Worm (Caenorhabditis elegans): ENCODE measurements around the gene Y51A2A.16.

Y51A2A.16 gene

ce11 chrV:18290642-18291041, 10.0 kb upstream of the Y51A2A.16 start, which contains the start of gene Y51A2A.4:
Y51A2A.4 (plus strand) TSS chrV:18290942.
- TF ChIP-seq unc-39 (tag; optimal IDR thresholded peaks at IDR 0.05) (no peak), tbx-2 (tag; optimal IDR thresholded peaks at IDR 0.05) (no peak), ama-1 (optimal IDR thresholded peaks at IDR 0.05) (no peak), nhr-77 (tag; optimal IDR thresholded peaks at IDR 0.05) (no peak), ceh-82 (tag; optimal IDR thresholded peaks at IDR 0.05) (no peak), nhr-43 (tag; optimal IDR thresholded peaks at IDR 0.05; ENCODE audit: poor library complexity, severe bottlenecking) (no peak), sea-2 (GFP tag; optimal IDR thresholded peaks at IDR 0.05) (no peak), aly-2 (tag; optimal IDR thresholded peaks at IDR 0.05) (no peak), ceh-9 (tag; optimal IDR thresholded peaks at IDR 0.05) (no peak), mml-1 (tag; optimal IDR thresholded peaks at IDR 0.05) (no peak), nhr-25 (tag; optimal IDR thresholded peaks at IDR 0.05) (no peak), lsy-12 (tag; optimal IDR thresholded peaks at IDR 0.05) (no peak), zag-1 (tag; optimal IDR thresholded peaks at IDR 0.05) (no peak), nhr-76 (tag; optimal IDR thresholded peaks at IDR 0.05) (no peak), egl-5 (tag; optimal IDR thresholded peaks at IDR 0.05) (no peak), fos-1 (tag; optimal IDR thresholded peaks at IDR 0.05) (no peak)

- TF ChIP-seq sea-2 (GFP tag; optimal IDR thresholded peaks at IDR 0.05) (no peak), egl-5 (tag; optimal IDR thresholded peaks at IDR 0.05) (no peak), ztf-11 (tag; optimal IDR thresholded peaks at IDR 0.05) (no peak), lin-39 (tag; optimal IDR thresholded peaks at IDR 0.05) (no peak)
These were observed 1.9 kb upstream of the Y51A2A.16 start, which contains the start of gene clec-247 for ce11 chrV:18282597-18282996. clec-247 (plus strand) TSS chrV:18282897.

ce11 chrV:18270403-18270802, 10.3 kb downstream of the Y51A2A.16 start, which contains the start of gene Y37H2C.4:
Y37H2C.4 (plus strand) TSS chrV:18270703.
- no peak for TF ChIP-seq nhr-11 (tag; optimal IDR thresholded peaks at IDR 0.05)
- TF ChIP-seq ztf-11 (tag; optimal IDR thresholded peaks at IDR 0.05) = no peak
- no peak for TF ChIP-seq egl-27 (tag; optimal IDR thresholded peaks at IDR 0.05)
- no peak for TF ChIP-seq nhr-23 (tag; optimal IDR thresholded peaks at IDR 0.05)
- no peak for TF ChIP-seq elt-3 (tag; optimal IDR thresholded peaks at IDR 0.05)
- no peak for TF ChIP-seq nhr-76 (tag; optimal IDR thresholded peaks at IDR 0.05)
- TF ChIP-seq skn-1 (tag; optimal IDR thresholded peaks at IDR 0.05) = no peak
- TF ChIP-seq fkh-10 (GFP tag; optimal IDR thresholded peaks at IDR 0.05) = no peak
- TF ChIP-seq elt-2 (tag; optimal IDR thresholded peaks at IDR 0.05) = no peak
- no peak for TF ChIP-seq ceh-82 (tag; optimal IDR thresholded peaks at IDR 0.05)
- TF ChIP-seq ceh-9 (tag; optimal IDR thresholded peaks at IDR 0.05) = no peak
- no peak for TF ChIP-seq nhr-28 (tag; optimal IDR thresholded peaks at IDR 0.05)
- TF ChIP-seq daf-12 (tag; optimal IDR thresholded peaks at IDR 0.05) = no peak

ce11 chrV:18269885-18270284, 10.8 kb downstream of the Y51A2A.16 start, which contains the start of gene skr-6:
skr-6 (minus strand) TSS chrV:18269985.
- TF ChIP-seq tbx-2 (tag; optimal IDR thresholded peaks at IDR 0.05) = no peak
- TF ChIP-seq mml-1 (tag; optimal IDR thresholded peaks at IDR 0.05) = no peak
- TF ChIP-seq ama-1 (optimal IDR thresholded peaks at IDR 0.05) = no peak
- TF ChIP-seq skn-1 (tag; optimal IDR thresholded peaks at IDR 0.05) = no peak

- no peak for TF ChIP-seq nfya-1 (tag; optimal IDR thresholded peaks at IDR 0.05; ENCODE audit: insufficient read depth)
- TF ChIP-seq mdl-1 (tag; optimal IDR thresholded peaks at IDR 0.05) = no peak
- no peak for TF ChIP-seq nhr-237 (tag; optimal IDR thresholded peaks at IDR 0.05)
- no peak for TF ChIP-seq zag-1 (tag; optimal IDR thresholded peaks at IDR 0.05)
- no peak for TF ChIP-seq eor-1 (tag; optimal IDR thresholded peaks at IDR 0.05)
These were observed 11.9 kb downstream of the Y51A2A.16 start, which contains the start of gene fbxa-213 for ce11 chrV:18268744-18269143. fbxa-213 (minus strand) TSS chrV:18268844.

- TF ChIP-seq elt-2 (tag; optimal IDR thresholded peaks at IDR 0.05) (peak; percentile 90), pqm-1 (tag; optimal IDR thresholded peaks at IDR 0.05) (peak; percentile 70), pha-4 (tag; optimal IDR thresholded peaks at IDR 0.05) (no peak), ztf-11 (tag; optimal IDR thresholded peaks at IDR 0.05) (no peak), jun-1 (tag; optimal IDR thresholded peaks at IDR 0.05) (peak; percentile 21), unc-62 (GFP tag; optimal IDR thresholded peaks at IDR 0.05) (no peak), eor-1 (tag; optimal IDR thresholded peaks at IDR 0.05) (no peak), hmg-11 (tag; optimal IDR thresholded peaks at IDR 0.05) (no peak), fos-1 (tag; optimal IDR thresholded peaks at IDR 0.05) (no peak), ZK546.5 (tag; optimal IDR thresholded peaks at IDR 0.05) (no peak), elt-3 (tag; optimal IDR thresholded peaks at IDR 0.05) (no peak), egl-5 (tag; optimal IDR thresholded peaks at IDR 0.05) (no peak), nfya-1 (tag; optimal IDR thresholded peaks at IDR 0.05; ENCODE audit: insufficient read depth) (no peak), fkh-10 (GFP tag; optimal IDR thresholded peaks at IDR 0.05) (no peak)
These were observed 14.4 kb downstream of the Y51A2A.16 start, which contains the start of gene R10E8.6 for ce11 chrV:18266238-18266637. R10E8.6 (minus strand) TSS chrV:18266391.

Data from whole organism, L3 larva.